Fruit fly (Drosophila melanogaster) whole organism, embryonic: ENCODE data around the gene CG33654.

ENCODE experiments used
- CG10959 ChIP-seq: fragments of 200-800 bp; sonication (Bioruptor generic); IDR thresholded peaks from 2 replicates; pipeline ENCODE4 v1.3.6; 2022; ENCODE audit warnings: missing biosample characterization, missing genetic modification characterization
- CG11723 ChIP-seq: fragments of 200-800 bp; sonication (Bioruptor generic); optimal IDR thresholded peaks from 2 replicates; lab custom pipeline; 2017; ENCODE audit warnings: missing biosample characterization, mild to moderate bottlenecking, missing genetic modification characterization
- CG12219 ChIP-seq: fragments of 200-800 bp; sonication (Bioruptor generic); optimal IDR thresholded peaks from 3 replicates; lab custom pipeline; 2018; ENCODE audit warnings: missing biosample characterization, mild to moderate bottlenecking, missing genetic modification characterization
- CG13775 ChIP-seq: fragments of 200-800 bp; sonication (Bioruptor generic); optimal IDR thresholded peaks from 3 replicates; lab custom pipeline; 2017; ENCODE audit warnings: missing biosample characterization, mild to moderate bottlenecking, missing genetic modification characterization
- CG14860 ChIP-seq: fragments of 200-800 bp; sonication (Bioruptor generic); IDR thresholded peaks from 3 replicates; pipeline ENCODE4 v1.3.6; 2022; ENCODE audit warnings: missing biosample characterization, missing genetic modification characterization; ENCODE audit not compliant: partially characterized antibody
- CG15269 ChIP-seq: fragments of 200-800 bp; sonication (Bioruptor generic); optimal IDR thresholded peaks from 2 replicates; lab custom pipeline; 2018; ENCODE audit warnings: missing biosample characterization, mild to moderate bottlenecking, missing genetic modification characterization, moderate library complexity
- CG1529 ChIP-seq: fragments of 200-800 bp; sonication (Bioruptor generic); optimal IDR thresholded peaks from 3 replicates; lab custom pipeline; 2018; ENCODE audit warnings: missing biosample characterization, missing genetic modification characterization
- CG15479 ChIP-seq: fragments of 200-800 bp; sonication (Bioruptor generic); optimal IDR thresholded peaks from 3 replicates; lab custom pipeline; 2019; ENCODE audit warnings: missing biosample characterization, mild to moderate bottlenecking, missing genetic modification characterization, moderate library complexity
- CG1603 ChIP-seq: fragments of 200-800 bp; sonication (Bioruptor generic); optimal IDR thresholded peaks from 2 replicates; lab custom pipeline; 2019; ENCODE audit warnings: missing biosample characterization, mild to moderate bottlenecking, missing genetic modification characterization, moderate library complexity
- CG2129 ChIP-seq: fragments of 200-800 bp; sonication (Bioruptor generic); IDR thresholded peaks from 2 replicates; pipeline ENCODE4 v1.3.6; 2022; ENCODE audit warnings: missing biosample characterization, missing genetic modification characterization; ENCODE audit not compliant: partially characterized antibody
- CG2875 ChIP-seq: fragments of 200-800 bp; sonication (Bioruptor generic); optimal IDR thresholded peaks from 2 replicates; lab custom pipeline; 2017; ENCODE audit warnings: missing biosample characterization, mild to moderate bottlenecking, missing genetic modification characterization, missing genetic modification reagents
- CG32532 ChIP-seq: fragments of 200-800 bp; sonication (Bioruptor generic); IDR thresholded peaks from 2 replicates; pipeline ENCODE4 v1.3.6; 2022; ENCODE audit warnings: missing biosample characterization, missing genetic modification characterization
- CG42726 ChIP-seq: fragments of 200-800 bp; sonication (Bioruptor generic); IDR thresholded peaks from 2 replicates; pipeline ENCODE4 v1.3.6; 2022; ENCODE audit warnings: missing biosample characterization, missing genetic modification characterization; ENCODE audit not compliant: partially characterized antibody
- CG5245 ChIP-seq: fragments of 200-800 bp; sonication (Bioruptor generic); optimal IDR thresholded peaks from 3 replicates; lab custom pipeline; 2016; ENCODE audit warnings: missing biosample characterization, missing genetic modification characterization
- CG6175 ChIP-seq: fragments of 200-800 bp; sonication (Bioruptor generic); IDR thresholded peaks from 3 replicates; pipeline ENCODE4 v1.3.6; 2022; ENCODE audit warnings: missing biosample characterization, missing genetic modification characterization
- CG9932 ChIP-seq: fragments of 200-800 bp; sonication (Bioruptor generic); IDR thresholded peaks from 2 replicates; pipeline ENCODE4 v1.3.6; 2022; ENCODE audit warnings: missing biosample characterization, missing genetic modification characterization
- CHES-1-like ChIP-seq: fragments of 200-800 bp; sonication (Bioruptor generic); optimal IDR thresholded peaks from 2 replicates; lab custom pipeline; 2016; ENCODE audit warnings: missing biosample characterization, missing genetic modification characterization
- Dip3 ChIP-seq: fragments of 200-800 bp; sonication (Bioruptor generic); optimal IDR thresholded peaks from 3 replicates; lab custom pipeline; 2016; ENCODE audit warnings: missing biosample characterization, missing genetic modification characterization
- Doc2 ChIP-seq: fragments of 200-800 bp; sonication (Bioruptor generic); IDR thresholded peaks from 2 replicates; pipeline ENCODE4 v1.3.6; 2022; ENCODE audit warnings: missing biosample characterization, missing genetic modification characterization
- Doc3 ChIP-seq: fragments of 200-800 bp; sonication (Bioruptor generic); IDR thresholded peaks from 3 replicates; pipeline ENCODE4 v1.3.6; 2022; ENCODE audit warnings: missing biosample characterization, missing genetic modification characterization; ENCODE audit not compliant: partially characterized antibody
- Ets97D ChIP-seq: fragments of 200-800 bp; sonication (Bioruptor generic); optimal IDR thresholded peaks from 3 replicates; lab custom pipeline; 2016; ENCODE audit warnings: missing biosample characterization, missing genetic modification characterization
- HmgD ChIP-seq: fragments of 200-800 bp; sonication (Bioruptor generic); optimal IDR thresholded peaks from 3 replicates; lab custom pipeline; 2016; ENCODE audit warnings: missing biosample characterization, missing genetic modification characterization
- HmgZ ChIP-seq: fragments of 200-800 bp; sonication (Bioruptor generic); optimal IDR thresholded peaks from 2 replicates; lab custom pipeline; 2018; ENCODE audit warnings: missing biosample characterization, mild to moderate bottlenecking, missing genetic modification characterization
- Kr ChIP-seq: fragments of 200-800 bp; sonication (Bioruptor generic); optimal IDR thresholded peaks from 2 replicates; lab custom pipeline; 2017; ENCODE audit warnings: missing biosample characterization, mild to moderate bottlenecking, missing genetic modification characterization
- Max ChIP-seq: fragments of 200-800 bp; sonication (Bioruptor generic); optimal IDR thresholded peaks from 2 replicates; lab custom pipeline; 2016; ENCODE audit warnings: missing biosample characterization, mild to moderate bottlenecking, missing genetic modification characterization
- Mrtf ChIP-seq: fragments of 200-800 bp; sonication (Bioruptor generic); IDR thresholded peaks from 3 replicates; pipeline ENCODE4 v1.3.6; 2022; ENCODE audit warnings: missing biosample characterization, missing genetic modification characterization
- NFAT ChIP-seq: fragments of 200-800 bp; sonication (Bioruptor generic); IDR thresholded peaks from 2 replicates; pipeline ENCODE4 v1.3.6; 2022; ENCODE audit warnings: missing biosample characterization, missing genetic modification characterization
- Side ChIP-seq: fragments of 200-800 bp; sonication (Bioruptor generic); optimal IDR thresholded peaks from 2 replicates; lab custom pipeline; 2016; ENCODE audit warnings: missing biosample characterization, missing genetic modification characterization
- Vsx1 ChIP-seq: fragments of 200-800 bp; sonication (Bioruptor generic); optimal IDR thresholded peaks from 2 replicates; lab custom pipeline; 2017; ENCODE audit warnings: missing biosample characterization, mild to moderate bottlenecking, missing genetic modification characterization, missing genetic modification reagents
- abd-A ChIP-seq: fragments of 200-800 bp; sonication (Bioruptor generic); optimal IDR thresholded peaks from 3 replicates; lab custom pipeline; 2019; ENCODE audit warnings: missing biosample characterization, mild to moderate bottlenecking, missing genetic modification characterization, moderate library complexity
- bab2 ChIP-seq: fragments of 200-800 bp; sonication (Bioruptor generic); optimal IDR thresholded peaks from 2 replicates; lab custom pipeline; 2016; ENCODE audit warnings: missing biosample characterization, missing genetic modification characterization
- bowl ChIP-seq: fragments of 200-800 bp; sonication (Bioruptor generic); IDR thresholded peaks from 2 replicates; pipeline ENCODE4 v1.3.6; 2022; ENCODE audit warnings: missing biosample characterization, missing genetic modification characterization
- chinmo ChIP-seq: fragments of 200-800 bp; sonication (Bioruptor generic); IDR thresholded peaks from 4 replicates; pipeline ENCODE4 v1.3.6; 2022; ENCODE audit warnings: missing biosample characterization, missing genetic modification characterization; ENCODE audit not compliant: partially characterized antibody
- ci ChIP-seq: fragments of 200-800 bp; sonication (Bioruptor generic); IDR thresholded peaks from 3 replicates; pipeline ENCODE4 v1.3.6; 2022; ENCODE audit warnings: missing biosample characterization, missing genetic modification characterization
- danr ChIP-seq: fragments of 200-800 bp; sonication (Bioruptor generic); IDR thresholded peaks from 2 replicates; pipeline ENCODE4 v1.3.6; 2022; ENCODE audit warnings: missing biosample characterization, missing genetic modification characterization
- dm ChIP-seq: fragments of 200-800 bp; sonication (Bioruptor generic); optimal IDR thresholded peaks from 3 replicates; lab custom pipeline; 2016; ENCODE audit warnings: missing biosample characterization, missing genetic modification characterization
- esg ChIP-seq: fragments of 200-800 bp; sonication (Bioruptor generic); conservative IDR thresholded peaks from 2 replicates; pipeline ENCODE4 v1.3.6; 2022; ENCODE audit warnings: missing biosample characterization, missing genetic modification characterization
- gsb-n ChIP-seq: fragments of 200-800 bp; sonication (Bioruptor generic); optimal IDR thresholded peaks from 3 replicates; lab custom pipeline; 2018; ENCODE audit warnings: missing biosample characterization, mild to moderate bottlenecking, missing genetic modification characterization
- hkb ChIP-seq, 2 experiments: fragments of 200-800 bp in 1 of 2; fragments of >200 bp in 1 of 2; sonication (Bioruptor generic) in 1 of 2; IDR thresholded peaks in 1 of 2; optimal IDR thresholded peaks in 1 of 2; 2 replicates each; pipeline versions ENCODE4 v1.3.6 to Lab custom; 2017 to 2022; ENCODE audit warnings: missing biosample characterization in 1 of 2, missing genetic modification characterization in 1 of 2
- ind ChIP-seq: fragments of 200-800 bp; sonication (Bioruptor generic); optimal IDR thresholded peaks from 3 replicates; lab custom pipeline; 2016; ENCODE audit warnings: missing biosample characterization, missing genetic modification characterization
- nom ChIP-seq: fragments of 200-800 bp; sonication (Bioruptor generic); optimal IDR thresholded peaks from 2 replicates; lab custom pipeline; 2017; ENCODE audit warnings: missing biosample characterization, missing genetic modification characterization, mild to moderate bottlenecking, moderate library complexity, missing genetic modification reagents
- odd ChIP-seq: fragments of 200-800 bp; sonication (Bioruptor generic); optimal IDR thresholded peaks from 2 replicates; lab custom pipeline; 2017; ENCODE audit warnings: missing biosample characterization, mild to moderate bottlenecking, missing genetic modification characterization
- pros ChIP-seq: fragments of 200-800 bp; sonication (Bioruptor generic); optimal IDR thresholded peaks from 3 replicates; lab custom pipeline; 2019; ENCODE audit warnings: missing biosample characterization, mild to moderate bottlenecking, missing genetic modification characterization, moderate library complexity
- pum ChIP-seq: fragments of 200-800 bp; sonication (Bioruptor generic); optimal IDR thresholded peaks from 2 replicates; lab custom pipeline; 2016; ENCODE audit warnings: missing biosample characterization, missing genetic modification characterization
- pzg ChIP-seq: fragments of 200-800 bp; sonication (Bioruptor generic); optimal IDR thresholded peaks from 3 replicates; lab custom pipeline; 2018; ENCODE audit warnings: missing biosample characterization, mild to moderate bottlenecking, missing genetic modification characterization, moderate library complexity
- shn ChIP-seq: fragments of 200-800 bp; sonication (Bioruptor generic); optimal IDR thresholded peaks from 3 replicates; lab custom pipeline; 2016; ENCODE audit warnings: missing biosample characterization, missing genetic modification characterization
- sima ChIP-seq: fragments of 200-800 bp; sonication (Bioruptor generic); optimal IDR thresholded peaks from 2 replicates; lab custom pipeline; 2016; ENCODE audit warnings: missing biosample characterization, missing genetic modification characterization
- slou ChIP-seq: fragments of 200-800 bp; sonication (Bioruptor generic); optimal IDR thresholded peaks from 3 replicates; lab custom pipeline; 2016; ENCODE audit warnings: missing biosample characterization, missing genetic modification characterization
- vnd ChIP-seq: fragments of 200-800 bp; sonication (Bioruptor generic); IDR thresholded peaks from 3 replicates; pipeline ENCODE4 v1.3.6; 2022; ENCODE audit warnings: missing biosample characterization, missing genetic modification characterization; ENCODE audit not compliant: partially characterized antibody

The CG33654 gene

DNA sequence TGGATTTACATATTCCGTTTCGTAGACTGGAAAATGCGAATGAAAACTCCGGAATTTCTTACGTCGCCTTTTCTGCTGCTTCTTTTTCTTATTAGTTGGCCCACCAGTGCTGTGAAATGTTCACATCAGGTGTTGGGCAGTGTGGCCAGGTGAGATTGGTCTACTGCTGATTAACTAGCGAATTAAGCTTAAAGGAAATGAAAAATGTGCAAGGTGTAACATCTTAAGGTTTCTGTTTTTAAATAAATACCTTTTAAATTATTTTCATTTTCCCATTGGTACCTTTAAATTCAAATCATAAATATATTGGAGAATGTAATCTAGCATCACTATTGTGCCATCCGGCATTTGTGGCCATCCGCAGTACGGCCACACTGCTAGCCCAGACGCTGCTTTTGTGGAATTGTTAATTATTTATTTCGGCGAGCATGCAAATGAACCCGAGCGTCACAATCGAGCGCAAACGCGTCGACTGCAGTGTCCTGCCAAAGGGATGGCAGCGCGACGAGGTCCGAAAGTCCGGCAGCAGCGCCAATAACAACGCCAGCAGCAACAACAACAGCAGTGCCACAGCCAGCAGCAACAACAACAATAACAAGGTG lies 23.5 kb downstream of the CG33654 start, which contains the start of the genes AP-1mu and MBD-like (continued):
- TF ChIP-seq NFAT (GFP tag; lab: Robert Waterston, UW), result no peak
- TF ChIP-seq Doc2, result no peak
- no peak for TF ChIP-seq Kr (GFP tag; lab: Kevin White, UChicago)
- no peak for TF ChIP-seq bowl (GFP tag; lab: Robert Waterston, UW)
- TF ChIP-seq CG10959 (GFP tag; lab: Robert Waterston, UW), result no peak
- peak; percentile 62 for TF ChIP-seq bab2 (GFP tag; lab: Kevin White, UChicago)
- peak; percentile 70 for TF ChIP-seq CHES-1-like (GFP tag; lab: Kevin White, UChicago)
- TF ChIP-seq Dip3 (GFP tag; lab: Kevin White, UChicago), result peak; percentile 68
- no peak for TF ChIP-seq vnd (GFP tag; lab: Robert Waterston, UW)
- no peak for TF ChIP-seq pros
- TF ChIP-seq HmgD (GFP tag; lab: Kevin White, UChicago), result no peak
- no peak for TF ChIP-seq CG2875
- no peak for TF ChIP-seq sima (GFP tag; lab: Kevin White, UChicago)
- TF ChIP-seq CG42726 (GFP tag; lab: Robert Waterston, UW), result 0 out of 2 replicates have a peak, but pooled peaks have one; percentile 3
- no peak for TF ChIP-seq CG12219 (GFP tag; lab: Kevin White, UChicago)
- no peak for TF ChIP-seq odd (GFP tag; lab: Kevin White, UChicago)
- no peak for TF ChIP-seq Doc3
- no peak for TF ChIP-seq CG2129 (GFP tag; lab: Robert Waterston, UW)
- no peak for TF ChIP-seq CG14860 (GFP tag; lab: Robert Waterston, UW)
- TF ChIP-seq shn (GFP tag; lab: Kevin White, UChicago), result peak; percentile 47
- TF ChIP-seq CG11723, result peak; percentile 15
- TF ChIP-seq abd-A (tag; lab: Kevin White, UChicago), result no peak
- TF ChIP-seq CG13775 (GFP tag; lab: Kevin White, UChicago), result peak; percentile 79
- peak; percentile 62 for TF ChIP-seq CG32532 (GFP tag; lab: Robert Waterston, UW)
- TF ChIP-seq chinmo (GFP tag; lab: Robert Waterston, UW), result 0 out of 4 replicates have a peak, but pooled peaks have one; percentile 10
- peak; percentile 19 for TF ChIP-seq CG15479 (GFP tag; lab: Kevin White, UChicago)
- TF ChIP-seq pzg (GFP tag; lab: Kevin White, UChicago), result peak; percentile 78
- TF ChIP-seq Vsx1 (GFP tag; lab: Kevin White, UChicago), result no peak
- no peak for TF ChIP-seq gsb-n
- no peak for TF ChIP-seq danr (GFP tag; lab: Robert Waterston, UW)
- TF ChIP-seq CG15269 (tag; lab: Kevin White, UChicago), result no peak
- TF ChIP-seq CG9932 (GFP tag; lab: Robert Waterston, UW), result peak; percentile 83
- peak; percentile 80 for TF ChIP-seq HmgZ
- TF ChIP-seq Side, result peak; percentile 39
- TF ChIP-seq esg (GFP tag; lab: Robert Waterston, UW), result peak; percentile 55
- peak; percentile 70 for TF ChIP-seq ind (GFP tag; lab: Kevin White, UChicago)
- TF ChIP-seq hkb (optimal IDR thresholded peaks at IDR 0.05; lab: Kevin White, UChicago), result peak; percentile 88
- 0 out of 2 replicates have a peak, but pooled peaks have one; percentile 42 for TF ChIP-seq hkb (GFP tag; IDR thresholded peaks at IDR 0.05; lab: Robert Waterston, UW)
- TF ChIP-seq dm, result peak; percentile 30
- peak; percentile 76 for TF ChIP-seq Max (GFP tag; lab: Kevin White, UChicago)
- peak; percentile 11 for TF ChIP-seq CG1529
- peak; percentile 45 for TF ChIP-seq slou (GFP tag; lab: Kevin White, UChicago)
- TF ChIP-seq CG6175, result no peak
- TF ChIP-seq nom (GFP tag; lab: Kevin White, UChicago), result no peak
- 0 out of 3 replicates have a peak, but pooled peaks have one; percentile 41 for TF ChIP-seq ci (GFP tag; lab: Robert Waterston, UW)
- peak; percentile 59 for TF ChIP-seq CG1603 (tag; lab: Kevin White, UChicago)
- TF ChIP-seq pum, result peak; percentile 57
- peak; percentile 61 for TF ChIP-seq Ets97D (GFP tag; lab: Kevin White, UChicago)
- TF ChIP-seq CG5245 (GFP tag; lab: Kevin White, UChicago), result no peak
- TF ChIP-seq Mrtf (GFP tag; lab: Robert Waterston, UW), result peak; percentile 14; the same call in 1 of the 3 replicates
